Fruit fly (Drosophila melanogaster) whole organism, prepupa: ENCODE data around the gene CG42833.

Experiments
- Blimp-1 ChIP-seq: fragments of 200-800 bp; sonication (Bioruptor generic); optimal IDR thresholded peaks from 3 replicates; lab custom pipeline; 2017; ENCODE audit warnings: missing biosample characterization, missing genetic modification characterization, mild to moderate bottlenecking, moderate library complexity, missing genetic modification reagents
- CG10631 ChIP-seq: fragments of 200-800 bp; sonication (Bioruptor generic); optimal IDR thresholded peaks from 2 replicates; lab custom pipeline; 2016; ENCODE audit warnings: missing biosample characterization, missing genetic modification characterization
- CG10669 ChIP-seq: fragments of 200-800 bp; sonication (Bioruptor generic); optimal IDR thresholded peaks from 3 replicates; lab custom pipeline; 2018; ENCODE audit warnings: missing biosample characterization, mild to moderate bottlenecking, missing genetic modification characterization, moderate library complexity
- CG11762 ChIP-seq: fragments of 200-800 bp; sonication (Bioruptor generic); optimal IDR thresholded peaks from 3 replicates; lab custom pipeline; 2016; ENCODE audit warnings: missing biosample characterization, missing genetic modification characterization; ENCODE audit not compliant: insufficient read depth
- CG11902 ChIP-seq: fragments of 200-800 bp; sonication (Bioruptor generic); optimal IDR thresholded peaks from 3 replicates; lab custom pipeline; 2016; ENCODE audit warnings: missing biosample characterization, missing genetic modification characterization
- CG15336 ChIP-seq: fragments of 200-800 bp; sonication (Bioruptor generic); IDR thresholded peaks from 2 replicates; pipeline ENCODE4 v1.3.6; 2022; ENCODE audit warnings: missing biosample characterization, missing genetic modification characterization
- CG1621 ChIP-seq: fragments of 200-800 bp; sonication (Bioruptor generic); optimal IDR thresholded peaks from 3 replicates; lab custom pipeline; 2018; ENCODE audit warnings: missing biosample characterization, mild to moderate bottlenecking, missing genetic modification characterization
- CG3032 ChIP-seq: fragments of 200-800 bp; optimal IDR thresholded peaks from 2 replicates; lab custom pipeline; 2019; ENCODE audit warnings: missing biosample characterization, mild to moderate bottlenecking, missing genetic modification characterization, moderate library complexity
- CG31627 ChIP-seq: fragments of 200-800 bp; sonication (Bioruptor generic); optimal IDR thresholded peaks from 3 replicates; lab custom pipeline; 2016; ENCODE audit warnings: missing biosample characterization, missing genetic modification characterization
- CG34406 ChIP-seq: fragments of 200-800 bp; sonication (Bioruptor generic); optimal IDR thresholded peaks from 3 replicates; lab custom pipeline; 2016; ENCODE audit warnings: missing biosample characterization, missing genetic modification characterization
- CG3919 ChIP-seq: fragments of 200-800 bp; sonication (Bioruptor generic); optimal IDR thresholded peaks from 3 replicates; lab custom pipeline; 2016; ENCODE audit warnings: missing biosample characterization, missing genetic modification characterization
- CG4318 ChIP-seq: fragments of 200-800 bp; sonication (Bioruptor generic); optimal IDR thresholded peaks from 3 replicates; lab custom pipeline; 2017; ENCODE audit warnings: missing biosample characterization, mild to moderate bottlenecking, missing genetic modification characterization
- CG6163 ChIP-seq: fragments of 200-800 bp; sonication (Bioruptor generic); IDR thresholded peaks from 3 replicates; pipeline ENCODE4 v1.3.6; 2022; ENCODE audit warnings: missing biosample characterization, missing genetic modification characterization
- CG6792 ChIP-seq: fragments of 200-800 bp; sonication (Bioruptor generic); optimal IDR thresholded peaks from 3 replicates; lab custom pipeline; 2016; ENCODE audit warnings: missing biosample characterization, missing genetic modification characterization
- CG6808 ChIP-seq: fragments of 200-800 bp; sonication (Bioruptor generic); optimal IDR thresholded peaks from 3 replicates; lab custom pipeline; 2017; ENCODE audit warnings: missing biosample characterization, missing genetic modification characterization, mild to moderate bottlenecking, moderate library complexity, missing genetic modification reagents
- CG6854 ChIP-seq: fragments of 200-800 bp; sonication (Bioruptor generic); optimal IDR thresholded peaks from 2 replicates; lab custom pipeline; 2017; ENCODE audit warnings: missing biosample characterization, mild to moderate bottlenecking, missing genetic modification characterization
- CG8119 ChIP-seq: fragments of 200-800 bp; sonication (Bioruptor generic); IDR thresholded peaks from 3 replicates; pipeline ENCODE4 v1.3.6; 2022; ENCODE audit warnings: missing biosample characterization, missing genetic modification characterization
- CG8319 ChIP-seq: fragments of 200-800 bp; sonication (Bioruptor generic); optimal IDR thresholded peaks from 3 replicates; lab custom pipeline; 2016; ENCODE audit warnings: missing biosample characterization, missing genetic modification characterization
- CG8632 ChIP-seq: fragments of 200-800 bp; sonication (Bioruptor generic); optimal IDR thresholded peaks from 3 replicates; lab custom pipeline; 2016; ENCODE audit warnings: missing biosample characterization, missing genetic modification characterization
- CG9139 ChIP-seq: fragments of 200-800 bp; sonication (Bioruptor generic); optimal IDR thresholded peaks from 3 replicates; lab custom pipeline; 2017; ENCODE audit warnings: missing biosample characterization, mild to moderate bottlenecking, missing genetic modification characterization
- Eip75B ChIP-seq: fragments of 200-800 bp; sonication (Bioruptor generic); optimal IDR thresholded peaks from 3 replicates; lab custom pipeline; 2016; ENCODE audit warnings: missing biosample characterization, missing genetic modification characterization
- Eip78C ChIP-seq: fragments of 200-800 bp; sonication (Bioruptor generic); peaks from one replicate; lab custom pipeline; 2016; ENCODE audit warnings: missing biosample characterization, missing genetic modification characterization
- Ets21C ChIP-seq: fragments of 200-800 bp; sonication (Bioruptor generic); optimal IDR thresholded peaks from 3 replicates; lab custom pipeline; 2016; ENCODE audit warnings: missing biosample characterization, missing genetic modification characterization
- Ets96B ChIP-seq: fragments of 200-800 bp; optimal IDR thresholded peaks from 2 replicates; lab custom pipeline; 2019; ENCODE audit warnings: missing biosample characterization, mild to moderate bottlenecking, missing genetic modification characterization, moderate library complexity
- Gug ChIP-seq: fragments of 200-800 bp; sonication (Bioruptor generic); IDR thresholded peaks from 2 replicates; pipeline ENCODE4 v1.3.6; 2022; ENCODE audit warnings: missing biosample characterization, missing genetic modification characterization
- Hr38 ChIP-seq: sonication (Bioruptor generic); optimal IDR thresholded peaks from 2 replicates; lab custom pipeline; 2016; ENCODE audit warnings: missing biosample characterization, missing genetic modification characterization
- Hr39 ChIP-seq: fragments of 200-800 bp; sonication (Bioruptor generic); optimal IDR thresholded peaks from 2 replicates; lab custom pipeline; 2016; ENCODE audit warnings: missing biosample characterization, missing genetic modification characterization
- Lpt ChIP-seq: fragments of 200-800 bp; sonication (Bioruptor generic); optimal IDR thresholded peaks from 3 replicates; lab custom pipeline; 2016; ENCODE audit warnings: missing biosample characterization, missing genetic modification characterization
- Met ChIP-seq: fragments of 200-800 bp; sonication (Bioruptor generic); optimal IDR thresholded peaks from 3 replicates; lab custom pipeline; 2016; ENCODE audit warnings: missing biosample characterization, missing genetic modification characterization
- OdsH ChIP-seq: fragments of 200-800 bp; sonication (Bioruptor generic); optimal IDR thresholded peaks from 3 replicates; lab custom pipeline; 2016; ENCODE audit warnings: missing biosample characterization, missing genetic modification characterization
- Sox14 ChIP-seq: fragments of 200-800 bp; sonication (Bioruptor generic); optimal IDR thresholded peaks from 3 replicates; lab custom pipeline; 2016; ENCODE audit warnings: missing biosample characterization, missing genetic modification characterization
- Sox15 ChIP-seq: fragments of 200-800 bp; sonication (Bioruptor generic); optimal IDR thresholded peaks from 3 replicates; lab custom pipeline; 2016; ENCODE audit warnings: missing biosample characterization, missing genetic modification characterization
- achi ChIP-seq: fragments of 200-800 bp; sonication (Bioruptor generic); optimal IDR thresholded peaks from 3 replicates; lab custom pipeline; 2016; ENCODE audit warnings: missing biosample characterization, missing genetic modification characterization
- acj6 ChIP-seq: fragments of 200-800 bp; sonication (Bioruptor generic); optimal IDR thresholded peaks from 3 replicates; lab custom pipeline; 2016; ENCODE audit warnings: missing biosample characterization, missing genetic modification characterization
- cyc ChIP-seq: fragments of 200-800 bp; sonication (Bioruptor generic); optimal IDR thresholded peaks from 3 replicates; lab custom pipeline; 2016; ENCODE audit warnings: missing biosample characterization, missing genetic modification characterization
- dac ChIP-seq: fragments of 200-800 bp; sonication (Bioruptor generic); optimal IDR thresholded peaks from 2 replicates; lab custom pipeline; 2017; ENCODE audit warnings: missing biosample characterization, mild to moderate bottlenecking, missing genetic modification characterization
- dsx ChIP-seq: fragments of 200-800 bp; optimal IDR thresholded peaks from 3 replicates; lab custom pipeline; 2019; ENCODE audit warnings: missing biosample characterization, mild to moderate bottlenecking, missing genetic modification characterization, moderate library complexity; ENCODE audit not compliant: poor library complexity, severe bottlenecking
- eg ChIP-seq: fragments of 200-800 bp; sonication (Bioruptor generic); IDR thresholded peaks from 3 replicates; pipeline ENCODE4 v1.3.6; 2022; ENCODE audit warnings: missing biosample characterization, missing genetic modification characterization
- esn ChIP-seq: fragments of 200-800 bp; sonication (Bioruptor generic); optimal IDR thresholded peaks from 2 replicates; lab custom pipeline; 2016; ENCODE audit warnings: missing biosample characterization, mild to moderate bottlenecking, missing genetic modification characterization, moderate library complexity
- fd59A ChIP-seq: fragments of 200-800 bp; sonication (Bioruptor generic); optimal IDR thresholded peaks from 2 replicates; lab custom pipeline; 2017; ENCODE audit warnings: missing biosample characterization, mild to moderate bottlenecking, missing genetic modification characterization, missing genetic modification reagents
- fd85E ChIP-seq: fragments of 200-800 bp; sonication (Bioruptor generic); optimal IDR thresholded peaks from 3 replicates; lab custom pipeline; 2016; ENCODE audit warnings: missing biosample characterization, missing genetic modification characterization
- fkh ChIP-seq: fragments of 200-800 bp; sonication (Bioruptor generic); optimal IDR thresholded peaks from 3 replicates; lab custom pipeline; 2017; ENCODE audit warnings: missing biosample characterization, mild to moderate bottlenecking, missing genetic modification characterization, moderate library complexity
- lz ChIP-seq: fragments of 200-800 bp; sonication (Bioruptor generic); optimal IDR thresholded peaks from 3 replicates; lab custom pipeline; 2016; ENCODE audit warnings: missing biosample characterization, missing genetic modification characterization
- net ChIP-seq: fragments of 200-800 bp; sonication (Bioruptor generic); optimal IDR thresholded peaks from 3 replicates; lab custom pipeline; 2016; ENCODE audit warnings: missing biosample characterization, missing genetic modification characterization
- salr ChIP-seq, 2 experiments: fragments of 200-800 bp; sonication (Bioruptor generic); optimal IDR thresholded peaks; 3 replicates each; lab custom pipeline; 2016 to 2018; ENCODE audit warnings: missing biosample characterization in 2 of 2, missing genetic modification characterization in 2 of 2, mild to moderate bottlenecking in 1 of 2
- spab ChIP-seq: fragments of 200-800 bp; sonication (Bioruptor generic); optimal IDR thresholded peaks from 2 replicates; lab custom pipeline; 2017; ENCODE audit warnings: missing biosample characterization, mild to moderate bottlenecking, missing genetic modification characterization, missing genetic modification reagents
- ss ChIP-seq, 2 experiments: fragments of 200-800 bp; sonication (Bioruptor generic); optimal IDR thresholded peaks; 2 replicates in 1 of 2; 3 replicates in 1 of 2; lab custom pipeline; 2017 to 2018; ENCODE audit warnings: mild to moderate bottlenecking in 2 of 2, missing biosample characterization in 2 of 2, missing genetic modification characterization in 2 of 2, moderate library complexity in 1 of 2
- svp ChIP-seq: fragments of 200-800 bp; sonication (Bioruptor generic); peaks from one replicate; lab custom pipeline; 2016; ENCODE audit warnings: missing biosample characterization, missing genetic modification characterization
- topi ChIP-seq: fragments of 200-800 bp; sonication (Bioruptor generic); optimal IDR thresholded peaks from 3 replicates; lab custom pipeline; 2016; ENCODE audit warnings: missing biosample characterization, missing genetic modification characterization
- vri ChIP-seq: fragments of 200-800 bp; sonication (Bioruptor generic); optimal IDR thresholded peaks from 3 replicates; lab custom pipeline; 2016; ENCODE audit warnings: missing biosample characterization, mild to moderate bottlenecking, missing genetic modification characterization

CG42833 gene

dm6 chr3L:20183345-20184088, 16.4 kb upstream of the CG42833 start:
- TF ChIP-seq CG3919 (peak; percentile 70), vri (peak; percentile 34), Gug (GFP tag; lab: Robert Waterston, UW) (no peak; the same call in 1 of the 2 replicates), eg (peak; percentile 64), fd59A (GFP tag; lab: Kevin White, UChicago) (peak; percentile 67), topi (GFP tag; lab: Kevin White, UChicago) (peak; percentile 70), CG8119 (GFP tag; lab: Robert Waterston, UW) (peak; percentile 84), lz (GFP tag; lab: Kevin White, UChicago) (peak; percentile 40), CG4318 (peak; percentile 64), Sox14 (GFP tag; lab: Kevin White, UChicago) (peak; percentile 70), CG34406 (GFP tag; lab: Kevin White, UChicago) (peak; percentile 59), CG8319 (GFP tag; lab: Kevin White, UChicago) (peak; percentile 22), OdsH (GFP tag; lab: Kevin White, UChicago) (peak; percentile 78), CG10631 (GFP tag; lab: Kevin White, UChicago) (peak; percentile 70), cyc (peak; percentile 58), fd85E (GFP tag; lab: Kevin White, UChicago) (no peak), svp (GFP tag; lab: Kevin White, UChicago) (peak; percentile 74), esn (GFP tag; lab: Kevin White, UChicago) (peak; percentile 69), CG6854 (GFP tag; lab: Kevin White, UChicago) (no peak), CG6163 (peak; percentile 62; the same call in 2 of the 3 replicates), dsx (peak; percentile 65), CG15336 (peak; percentile 85), Sox15 (GFP tag; lab: Kevin White, UChicago) (peak; percentile 46), Ets96B (tag; lab: Kevin White, UChicago) (peak; percentile 68), CG1621 (tag; lab: Kevin White, UChicago) (peak; percentile 28), net (peak; percentile 73), CG8632 (GFP tag; lab: Kevin White, UChicago) (peak; percentile 68), Hr39 (GFP tag; lab: Kevin White, UChicago) (peak; percentile 56), acj6 (GFP tag; lab: Kevin White, UChicago) (peak; percentile 79), CG11762 (peak; percentile 50), CG9139 (GFP tag; lab: Kevin White, UChicago) (peak; percentile 38), Met (GFP tag; lab: Kevin White, UChicago) (peak; percentile 71), CG31627 (peak; percentile 68), CG11902 (peak; percentile 49), CG6808 (peak; percentile 61), Ets21C (GFP tag; lab: Kevin White, UChicago) (no peak), spab (GFP tag; lab: Kevin White, UChicago) (peak; percentile 60), Eip75B (GFP tag; lab: Kevin White, UChicago) (peak; percentile 61), CG10669 (GFP tag; lab: Kevin White, UChicago) (peak; percentile 68), achi (peak; percentile 77), Eip78C (GFP tag; lab: Kevin White, UChicago) (peak; percentile 89), Hr38 (GFP tag; lab: Kevin White, UChicago) (no peak), CG3032 (peak; percentile 63), fkh (GFP tag; lab: Kevin White, UChicago) (no peak), ss (GFP tag; optimal IDR thresholded peaks at IDR 0.05; lab: Kevin White, UChicago) (peak; percentile 55 to 61), Blimp-1 (GFP tag; lab: Kevin White, UChicago) (no peak), Lpt (GFP tag; lab: Kevin White, UChicago) (peak; percentile 37), CG6792 (GFP tag; lab: Kevin White, UChicago) (peak; percentile 54), dac (GFP tag; lab: Kevin White, UChicago) (peak; percentile 52), salr (GFP tag; optimal IDR thresholded peaks at IDR 0.05; lab: Kevin White, UChicago) (peak in 1 of 2 experiments; percentile 88)
